Fruit fly (Drosophila melanogaster) whole organism, adult: ENCODE measurements around the gene CG13794.
"Not testable (repeated sequence)": the region's sequence is repeated elsewhere in the genome, so short reads cannot be mapped to it uniquely, and the experiment has no call there.

Experiments
- CG11617 ChIP-seq: fragments of 200-800 bp; sonication (Bioruptor generic); optimal IDR thresholded peaks from 2 replicates; lab custom pipeline; 2017; ENCODE audit warnings: mild to moderate bottlenecking, missing biosample characterization, missing genetic modification reagents, missing genetic modification characterization
- CG12768 ChIP-seq: fragments of 200-800 bp; sonication (Bioruptor generic); optimal IDR thresholded peaks from 2 replicates; lab custom pipeline; 2017; ENCODE audit warnings: missing biosample characterization, missing genetic modification characterization, mild to moderate bottlenecking, moderate library complexity, missing genetic modification reagents
- CG14711 ChIP-seq: fragments of 200-800 bp; sonication (Bioruptor generic); optimal IDR thresholded peaks from 2 replicates; lab custom pipeline; 2018; ENCODE audit warnings: missing biosample characterization, mild to moderate bottlenecking, missing genetic modification characterization, moderate library complexity
- CG1620 ChIP-seq: fragments of 200-800 bp; sonication (Bioruptor generic); optimal IDR thresholded peaks from 2 replicates; lab custom pipeline; 2016; ENCODE audit warnings: missing biosample characterization, missing genetic modification characterization
- CG33017 ChIP-seq: fragments of 200-800 bp; sonication (Bioruptor generic); optimal IDR thresholded peaks from 2 replicates; lab custom pipeline; 2018; ENCODE audit warnings: missing biosample characterization, mild to moderate bottlenecking, missing genetic modification characterization, moderate library complexity
- CG5204 ChIP-seq: fragments of 200-800 bp; sonication (Bioruptor generic); optimal IDR thresholded peaks from 2 replicates; lab custom pipeline; 2016; ENCODE audit warnings: missing biosample characterization, missing genetic modification characterization
- CG7045 ChIP-seq: fragments of 200-800 bp; sonication (Bioruptor generic); optimal IDR thresholded peaks from 2 replicates; lab custom pipeline; 2017; ENCODE audit warnings: missing biosample characterization, mild to moderate bottlenecking, missing genetic modification characterization
- CG7101 ChIP-seq: fragments of 200-800 bp; sonication (Bioruptor generic); optimal IDR thresholded peaks from 2 replicates; lab custom pipeline; 2018; ENCODE audit warnings: missing biosample characterization, mild to moderate bottlenecking, missing genetic modification characterization, moderate library complexity
- Clk ChIP-seq: fragments of 200-800 bp; sonication (Bioruptor generic); optimal IDR thresholded peaks from 2 replicates; lab custom pipeline; 2017; ENCODE audit warnings: missing biosample characterization, missing genetic modification characterization
- Crg-1 ChIP-seq: fragments of 200-800 bp; sonication (Bioruptor generic); optimal IDR thresholded peaks from 2 replicates; lab custom pipeline; 2016; ENCODE audit warnings: missing biosample characterization, missing genetic modification characterization
- Hr96 ChIP-seq: fragments of 200-800 bp; sonication (Bioruptor generic); optimal IDR thresholded peaks from 2 replicates; lab custom pipeline; 2016; ENCODE audit warnings: missing biosample characterization, missing genetic modification characterization
- Mnt ChIP-seq: fragments of 200-800 bp; sonication (Bioruptor generic); optimal IDR thresholded peaks from 2 replicates; lab custom pipeline; 2016; ENCODE audit warnings: missing biosample characterization, mild to moderate bottlenecking, missing genetic modification characterization
- bab1 ChIP-seq: fragments of 200-800 bp; sonication (Bioruptor generic); optimal IDR thresholded peaks from 3 replicates; lab custom pipeline; 2019; ENCODE audit warnings: missing biosample characterization, mild to moderate bottlenecking, missing genetic modification characterization, moderate library complexity
- cic ChIP-seq: fragments of 200-800 bp; sonication (Bioruptor generic); optimal IDR thresholded peaks from 2 replicates; lab custom pipeline; 2017; ENCODE audit warnings: missing biosample characterization, mild to moderate bottlenecking, missing genetic modification characterization, moderate library complexity
- cnc ChIP-seq, 2 experiments: fragments of >200 bp; optimal IDR thresholded peaks; 2 replicates each; lab custom pipeline; 2017
- kay ChIP-seq: fragments of 200-800 bp; sonication (Bioruptor generic); peaks from one replicate; lab custom pipeline; 2016; ENCODE audit warnings: missing biosample characterization, missing genetic modification characterization, borderline replicate concordance
- ovo ChIP-seq: fragments of 200-800 bp; sonication (Bioruptor generic); optimal IDR thresholded peaks from 2 replicates; lab custom pipeline; 2016; ENCODE audit warnings: missing biosample characterization, missing genetic modification characterization
- pad ChIP-seq: fragments of 200-800 bp; sonication (Bioruptor generic); optimal IDR thresholded peaks from 3 replicates; lab custom pipeline; 2017; ENCODE audit warnings: missing biosample characterization, missing genetic modification characterization, mild to moderate bottlenecking, moderate library complexity, missing genetic modification reagents
- tj ChIP-seq: fragments of 200-800 bp; sonication (Bioruptor generic); optimal IDR thresholded peaks from 3 replicates; lab custom pipeline; 2017; ENCODE audit warnings: missing biosample characterization, mild to moderate bottlenecking, missing genetic modification characterization, moderate library complexity
- toe ChIP-seq: fragments of 200-800 bp; sonication (Bioruptor generic); optimal IDR thresholded peaks from 2 replicates; lab custom pipeline; 2016; ENCODE audit warnings: missing biosample characterization, missing genetic modification characterization

CG13794 gene

dm6 chr2L:7732570-7732969, 9.9 kb upstream of the CG13794 start, which contains the start of gene CG13796:
CG13796 (minus strand) TSS chr2L:7732670.
- not testable (repeated sequence) for TF ChIP-seq ovo, Crg-1, bab1 (GFP tag; lab: Kevin White, UChicago)

- no peak for TF ChIP-seq ovo (GFP tag; lab: Kevin White, UChicago)
- TF ChIP-seq toe (GFP tag; lab: Kevin White, UChicago): peak; percentile 6
- TF ChIP-seq pad (GFP tag; lab: Kevin White, UChicago): peak; percentile 5
- TF ChIP-seq CG11617: peak; percentile 13
- peak; percentile 51 for TF ChIP-seq CG7101 (tag; lab: Kevin White, UChicago)
- TF ChIP-seq CG33017 (tag; lab: Kevin White, UChicago): peak; percentile 52
- TF ChIP-seq kay (GFP tag; lab: Kevin White, UChicago): no peak
- no peak for TF ChIP-seq Crg-1 (GFP tag; lab: Kevin White, UChicago)
- peak; percentile 46 for TF ChIP-seq Hr96 (GFP tag; lab: Kevin White, UChicago)
- no peak for TF ChIP-seq cic
- TF ChIP-seq cnc (optimal IDR thresholded peaks at IDR 0.05; lab: Kevin White, UChicago): no peak
- TF ChIP-seq CG12768: peak; percentile 54
- TF ChIP-seq tj (GFP tag; lab: Kevin White, UChicago): no peak
- peak; percentile 13 for TF ChIP-seq CG7045 (GFP tag; lab: Kevin White, UChicago)
- no peak for TF ChIP-seq CG5204 (GFP tag; lab: Kevin White, UChicago)
- TF ChIP-seq CG14711: no peak
- no peak for TF ChIP-seq Mnt (GFP tag; lab: Kevin White, UChicago)
- no peak for TF ChIP-seq bab1 (GFP tag; lab: Kevin White, UChicago)
- TF ChIP-seq Clk: no peak
- TF ChIP-seq CG1620 (GFP tag; lab: Kevin White, UChicago): no peak
Observed at dm6 chr2L:7726268-7726997, 3.8 kb upstream of the CG13794 start, which contains the start of gene CG13795. CG13795 (minus strand) TSS chr2L:7726298.

dm6 chr2L:7722102-7722501, 521 bp downstream of the CG13794 start:
- no peak for TF ChIP-seq CG14711
- peak; percentile 69 for TF ChIP-seq kay (GFP tag; lab: Kevin White, UChicago)

- TF ChIP-seq CG11617 (no peak), kay (GFP tag; lab: Kevin White, UChicago) (peak; percentile 35)
Observed at dm6 chr2L:7719387-7719786, 3.2 kb downstream of the CG13794 start, which contains the start of gene CG13793. CG13793 (minus strand) TSS chr2L:7719487.

- no peak for TF ChIP-seq Clk
- no peak for TF ChIP-seq CG7045 (GFP tag; lab: Kevin White, UChicago)
- TF ChIP-seq Mnt (GFP tag; lab: Kevin White, UChicago): no peak
- TF ChIP-seq cic: no peak
- TF ChIP-seq Hr96 (GFP tag; lab: Kevin White, UChicago): no peak
- no peak for TF ChIP-seq bab1 (GFP tag; lab: Kevin White, UChicago)
- TF ChIP-seq CG33017 (tag; lab: Kevin White, UChicago): no peak
- TF ChIP-seq pad (GFP tag; lab: Kevin White, UChicago): no peak
- no peak for TF ChIP-seq CG12768
- no peak for TF ChIP-seq Crg-1 (GFP tag; lab: Kevin White, UChicago)
- TF ChIP-seq CG7101 (tag; lab: Kevin White, UChicago): no peak
Observed at dm6 chr2L:7716545-7716944, 6.1 kb downstream of the CG13794 start, which contains the start of gene CG33296. CG33296 (minus strand) TSS chr2L:7716645.

- TF ChIP-seq CG14711 (no peak), Crg-1 (GFP tag; lab: Kevin White, UChicago) (no peak), Mnt (GFP tag; lab: Kevin White, UChicago) (no peak), CG33017 (tag; lab: Kevin White, UChicago) (no peak), Hr96 (GFP tag; lab: Kevin White, UChicago) (no peak), cnc (optimal IDR thresholded peaks at IDR 0.05; lab: Kevin White, UChicago) (no peak), kay (GFP tag; lab: Kevin White, UChicago) (no peak)
Observed at dm6 chr2L:7711034-7711685, 11.5 kb downstream of the CG13794 start.

dm6 chr2L:7710580-7710979, 12.0 kb downstream of the CG13794 start, which contains the start of gene Ntl:
Ntl (plus strand) TSS chr2L:7710880.
- TF ChIP-seq CG1620 (GFP tag; lab: Kevin White, UChicago): no peak
- TF ChIP-seq cnc (optimal IDR thresholded peaks at IDR 0.05; lab: Kevin White, UChicago): no peak
- no peak for TF ChIP-seq Mnt (GFP tag; lab: Kevin White, UChicago)
- TF ChIP-seq CG5204 (GFP tag; lab: Kevin White, UChicago): no peak
- no peak for TF ChIP-seq Crg-1 (GFP tag; lab: Kevin White, UChicago)
- no peak for TF ChIP-seq cic
- TF ChIP-seq Clk: no peak
